Fruit fly (Drosophila melanogaster) whole organism, larva: ENCODE data around the gene CG43902.

ENCODE experiments used
- noc ChIP-seq: fragments of 200-800 bp; sonication (Bioruptor generic); optimal IDR thresholded peaks from 3 replicates; lab custom pipeline; 2019; ENCODE audit warnings: missing biosample characterization, mild to moderate bottlenecking, missing genetic modification characterization, moderate library complexity

CG43902 gene

DNA sequence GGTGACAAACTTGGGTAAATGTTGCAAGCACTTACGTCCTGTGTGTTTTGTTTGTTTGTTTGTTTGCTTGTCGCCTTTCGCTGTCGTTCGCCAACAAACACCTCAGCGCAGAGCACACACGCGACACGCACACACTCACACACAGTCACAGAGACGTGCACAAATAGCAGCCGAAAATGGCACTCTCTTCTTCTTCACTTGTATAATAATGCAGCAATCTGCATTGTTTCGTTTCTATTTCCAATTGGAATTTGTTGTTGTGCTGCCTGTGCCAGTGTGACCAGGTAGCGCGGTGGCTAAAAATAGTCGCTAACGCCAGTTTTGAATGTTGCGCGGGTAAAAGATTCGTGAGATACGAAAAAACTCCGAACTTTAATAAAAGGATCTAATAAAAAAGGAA is 53.9 kb downstream of the CG43902 start, which contains the start of gene Ypel:
Ypel (minus strand) TSS at position 257 of the 400 bp plus-strand sequence.
- no peak for TF ChIP-seq noc (tag; lab: Kevin White, UChicago)

DNA sequence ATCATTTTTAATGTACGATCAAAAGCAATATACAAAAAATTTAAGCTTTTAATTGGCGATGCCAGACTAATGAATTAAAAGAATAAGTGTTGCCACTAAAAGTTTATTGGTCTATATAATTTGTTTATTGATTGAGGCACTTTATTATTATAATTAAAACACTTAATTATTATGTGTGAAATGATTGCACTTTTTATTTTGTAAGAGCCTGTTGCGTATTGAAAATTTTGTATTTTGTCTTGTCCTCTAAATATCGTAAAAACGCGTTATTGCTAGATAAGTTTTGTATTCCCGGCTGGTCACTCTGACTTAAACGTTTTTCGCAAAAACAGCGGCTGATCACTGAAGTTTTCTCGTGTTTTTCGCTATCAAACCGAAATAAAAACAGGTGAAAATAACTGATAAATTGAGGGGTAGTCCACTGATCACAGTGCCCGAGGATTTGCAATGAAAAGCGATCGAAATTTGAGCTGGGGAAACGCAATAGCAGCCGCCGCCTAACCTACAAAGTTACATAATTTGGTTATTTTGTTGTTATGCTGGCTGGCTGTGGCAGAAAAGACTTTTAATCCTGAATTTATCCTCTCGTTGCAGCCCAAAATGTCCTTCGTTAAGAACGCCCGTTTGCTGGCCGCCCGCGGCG is 54.6 kb downstream of the CG43902 start, which contains the start of gene ATPsyndelta:
ATPsyndelta (plus strand) TSS at position 284 of the 643 bp plus-strand sequence.
- TF ChIP-seq noc (tag; lab: Kevin White, UChicago): no peak

- TF ChIP-seq noc (tag; lab: Kevin White, UChicago): no peak
Measured at dm6 chrX:10216634-10217239, 58.5 kb downstream of the CG43902 start, which contains the start of gene CG2962. CG2962 (minus strand) TSS chrX:10216642.

dm6 chrX:10219039-10219438 is 60.8 kb downstream of the CG43902 start, which contains the start of gene CG15308:
CG15308 (minus strand) TSS chrX:10219139.
- no peak for TF ChIP-seq noc (tag; lab: Kevin White, UChicago)

- TF ChIP-seq noc (tag; lab: Kevin White, UChicago): no peak
Measured at dm6 chrX:10219955-10220354, 61.7 kb downstream of the CG43902 start, which contains the start of gene CG34408. CG34408 (plus strand) TSS chrX:10220110.

DNA sequence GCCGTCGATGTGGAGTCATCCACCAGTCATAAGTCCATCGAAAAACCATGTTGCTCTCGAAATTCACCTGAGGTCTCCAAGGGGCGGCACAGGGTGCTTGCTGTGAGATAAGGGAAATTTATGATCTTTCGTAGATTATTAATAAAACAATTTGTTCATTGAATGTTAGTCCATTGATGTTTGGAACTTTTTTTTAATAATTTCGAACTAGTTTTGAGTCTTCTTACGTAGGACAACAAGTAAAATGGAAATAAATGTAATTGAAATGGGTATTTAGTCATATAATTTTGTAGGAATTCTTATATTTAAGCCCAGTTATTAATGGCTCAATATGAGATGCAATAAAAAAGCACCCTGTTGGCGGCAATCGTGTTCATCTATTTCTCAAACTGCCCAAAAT is 74.3 kb downstream of the CG43902 start:
- peak; percentile 86 for TF ChIP-seq noc (tag; lab: Kevin White, UChicago)

- TF ChIP-seq noc (tag; lab: Kevin White, UChicago): no peak
Measured at dm6 chrX:10233065-10233464, 74.8 kb downstream of the CG43902 start, which contains the start of gene CG2961. CG2961 (minus strand) TSS chrX:10233080.

DNA sequence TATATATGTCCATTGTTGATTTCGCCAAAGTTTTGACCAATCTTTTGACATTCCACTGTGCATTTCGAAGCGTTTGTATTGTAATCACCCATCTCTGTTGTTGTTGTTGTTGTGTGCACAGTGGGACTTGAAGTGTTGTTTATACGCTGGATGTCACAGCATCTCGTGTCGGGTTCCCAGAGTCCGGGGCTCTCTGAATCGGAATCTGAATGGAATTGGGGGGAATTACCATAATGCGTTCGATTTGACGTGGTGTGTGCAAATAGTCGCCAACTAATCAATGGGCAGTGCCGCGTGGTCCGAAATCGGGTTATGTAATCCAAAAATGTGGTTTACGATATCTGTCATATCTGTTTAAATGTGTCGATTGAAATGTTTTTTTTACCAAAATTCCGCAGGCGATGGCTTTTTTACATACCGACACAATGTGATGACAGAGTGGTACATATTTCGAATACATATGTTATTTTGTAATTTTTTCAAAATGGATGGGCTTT is 75.8 kb downstream of the CG43902 start:
- TF ChIP-seq noc (tag; lab: Kevin White, UChicago): no peak

- no peak for TF ChIP-seq noc (tag; lab: Kevin White, UChicago)
Measured at dm6 chrX:10241919-10242318, 83.7 kb downstream of the CG43902 start.

DNA sequence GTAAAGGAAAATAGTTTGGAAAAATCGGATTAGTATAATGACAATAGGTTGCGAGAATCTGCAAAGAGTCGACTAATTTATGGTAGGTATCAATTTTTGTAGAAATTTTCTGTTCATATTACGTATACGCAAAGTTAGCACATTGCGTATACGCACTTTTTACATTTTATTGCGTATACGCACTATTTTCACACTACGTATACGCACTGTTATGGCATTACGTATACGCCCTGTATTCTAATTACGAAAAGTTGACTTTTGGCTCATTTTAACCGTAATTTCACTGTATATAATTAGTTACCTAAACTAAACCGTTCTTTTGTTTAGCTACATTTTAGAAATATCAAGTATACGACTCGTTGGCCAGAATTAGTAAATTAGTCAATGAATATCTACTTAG is 84.6 kb downstream of the CG43902 start:
- TF ChIP-seq noc (tag; lab: Kevin White, UChicago): no peak

DNA sequence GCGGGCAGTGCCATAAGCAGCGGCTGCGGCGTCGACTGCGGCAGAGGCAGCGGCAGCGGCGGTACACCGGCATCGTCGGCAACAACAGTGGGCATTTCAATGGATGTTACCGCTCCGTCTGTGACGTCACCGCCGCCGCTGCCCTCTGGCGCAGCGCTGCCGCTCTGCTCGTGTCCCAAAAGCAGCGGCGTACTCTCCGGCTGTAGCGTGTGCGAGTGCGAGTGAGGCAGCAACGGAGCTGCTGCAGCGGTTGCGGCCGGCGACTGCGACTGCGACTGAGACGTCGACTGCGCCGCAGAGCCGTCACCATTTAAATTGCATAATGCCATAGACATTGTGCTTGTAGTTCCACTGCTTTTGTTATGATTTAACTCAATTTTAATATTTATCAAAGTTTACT is 85.3 kb downstream of the CG43902 start:
- TF ChIP-seq noc (tag; lab: Kevin White, UChicago): no peak

- no peak for TF ChIP-seq noc (tag; lab: Kevin White, UChicago)
Measured at dm6 chrX:10244763-10245162, 86.5 kb downstream of the CG43902 start.
